Fruit fly (Drosophila melanogaster): ENCODE results near the gene Kr-h2.

Kr-h2 gene

DNA sequence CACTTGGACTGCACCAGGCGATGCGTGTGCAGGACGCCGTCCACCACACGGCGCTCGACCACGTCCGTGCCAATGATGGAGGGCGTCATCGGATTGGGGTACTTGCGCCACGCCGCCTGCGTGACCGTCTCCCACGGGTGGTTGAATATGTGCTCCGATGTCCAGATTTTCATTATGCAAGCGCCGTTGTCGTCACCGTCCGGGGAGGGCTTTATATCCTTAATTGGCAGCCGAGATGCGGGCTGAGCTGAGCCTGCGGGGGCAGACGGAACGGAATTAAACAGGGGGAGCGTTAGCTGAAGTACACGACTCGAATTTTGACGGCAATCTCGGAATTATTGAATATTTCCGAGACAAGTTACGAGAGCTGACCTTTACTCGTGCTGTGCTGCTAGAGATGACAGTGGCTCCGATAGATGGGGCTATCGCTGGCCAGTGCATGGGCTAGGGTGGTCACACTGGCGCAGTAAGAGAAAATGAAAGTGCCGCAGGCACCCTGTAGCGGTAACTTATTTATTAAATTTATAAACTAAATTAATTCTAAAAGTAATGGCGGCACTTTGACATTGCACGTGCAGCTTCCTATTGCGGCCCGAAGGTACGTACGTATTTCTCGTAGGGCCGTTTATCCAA, 23.1 kb upstream of the Kr-h2 start, which contains the start of gene IPIP:
TSS of gene IPIP (plus strand) at position 475 of the 633 bp plus-strand sequence.
- TF ChIP-seq EcR (GFP tag; optimal IDR thresholded peaks at IDR 0.05) (no peak), Dll (optimal IDR thresholded peaks at IDR 0.05) (no peak), psq (optimal IDR thresholded peaks at IDR 0.05) (no peak), pan (optimal IDR thresholded peaks at IDR 0.05) (no peak), usp (GFP tag; optimal IDR thresholded peaks at IDR 0.05) (no peak), CG8478 (optimal IDR thresholded peaks at IDR 0.05) (no peak)

DNA sequence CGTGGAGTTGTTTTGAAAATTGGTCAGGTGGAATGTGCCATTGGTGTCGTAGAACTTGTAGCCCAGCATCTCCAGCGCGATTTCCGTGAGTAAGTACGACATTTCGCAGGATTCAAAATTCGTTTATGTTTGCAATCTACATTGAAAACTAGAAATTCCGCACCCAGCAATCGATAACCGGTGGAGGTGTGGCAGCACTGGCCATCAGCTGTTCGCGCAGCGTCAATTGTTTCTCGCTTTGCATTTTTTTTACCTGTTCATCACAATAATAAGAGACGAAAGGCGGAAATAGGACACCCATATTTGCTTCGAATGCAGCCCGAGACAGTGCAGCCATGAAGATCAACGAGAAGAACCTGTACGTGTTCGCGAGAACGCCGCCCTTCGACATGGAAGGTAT, 22.2 kb upstream of the Kr-h2 start, which contains the start of the genes CG34179 and slmo:
TSS of gene CG34179 (minus strand) at position 165 of the 400 bp plus-strand sequence.
TSS of gene slmo (minus strand) at position 165 of the 400 bp plus-strand sequence.
- TF ChIP-seq EcR (GFP tag; optimal IDR thresholded peaks at IDR 0.05) (no peak), usp (GFP tag; optimal IDR thresholded peaks at IDR 0.05) (no peak), Dll (optimal IDR thresholded peaks at IDR 0.05) (no peak), CG8478 (optimal IDR thresholded peaks at IDR 0.05) (no peak), pan (optimal IDR thresholded peaks at IDR 0.05) (no peak)

DNA sequence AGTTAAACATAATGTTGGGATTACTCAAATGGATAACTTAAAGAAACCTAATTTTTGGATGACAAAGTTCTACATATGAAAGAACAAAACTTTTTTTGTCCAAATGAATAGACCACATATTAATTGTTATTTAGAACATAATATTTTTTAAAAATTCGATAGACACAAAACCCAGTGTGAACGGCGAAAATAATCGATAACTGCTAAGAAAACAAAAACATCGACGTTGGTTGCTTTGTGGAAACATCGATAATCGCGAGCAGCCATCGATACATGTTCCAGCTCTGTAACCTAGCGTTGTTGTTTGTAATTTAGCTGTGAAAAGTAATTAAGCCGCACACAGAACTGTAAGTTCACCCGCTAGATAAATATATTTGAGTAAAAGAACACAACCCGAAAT, 20.2 kb upstream of the Kr-h2 start, which contains the start of gene CG9135:
TSS of gene CG9135 (plus strand) at position 226 of the 400 bp plus-strand sequence.
- TF ChIP-seq usp (GFP tag; optimal IDR thresholded peaks at IDR 0.05) = no peak
- TF ChIP-seq Dll (optimal IDR thresholded peaks at IDR 0.05) = no peak
- TF ChIP-seq EcR (GFP tag; optimal IDR thresholded peaks at IDR 0.05) = no peak
- TF ChIP-seq CG8478 (optimal IDR thresholded peaks at IDR 0.05) = no peak
- no peak for TF ChIP-seq psq (optimal IDR thresholded peaks at IDR 0.05)

DNA sequence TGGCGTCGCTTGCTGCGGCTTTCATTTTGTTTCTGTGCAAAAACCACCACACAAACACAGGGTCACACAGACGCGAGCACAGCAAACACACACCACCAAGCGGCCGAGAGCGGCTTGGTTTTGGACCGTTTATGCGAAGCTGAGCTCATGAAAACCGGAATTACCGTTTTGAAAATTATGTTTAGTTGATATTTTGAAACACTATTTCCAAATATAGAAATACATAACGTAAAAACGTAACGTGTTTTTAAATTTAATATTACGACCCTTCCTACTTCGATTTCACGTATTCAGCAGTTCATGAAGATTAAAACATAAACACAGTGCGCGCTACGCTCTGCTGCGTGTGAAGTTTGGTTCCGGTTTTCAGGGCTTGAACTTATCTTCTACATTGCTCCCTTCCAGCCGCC, 19.6 kb upstream of the Kr-h2 start:
- no peak for TF ChIP-seq Dll (optimal IDR thresholded peaks at IDR 0.05)
- TF ChIP-seq EcR (GFP tag; optimal IDR thresholded peaks at IDR 0.05) = no peak
- TF ChIP-seq psq (optimal IDR thresholded peaks at IDR 0.05) = no peak
- TF ChIP-seq pan (optimal IDR thresholded peaks at IDR 0.05) = no peak
- no peak for TF ChIP-seq CG8478 (optimal IDR thresholded peaks at IDR 0.05)
- no peak for TF ChIP-seq usp (GFP tag; optimal IDR thresholded peaks at IDR 0.05)

DNA sequence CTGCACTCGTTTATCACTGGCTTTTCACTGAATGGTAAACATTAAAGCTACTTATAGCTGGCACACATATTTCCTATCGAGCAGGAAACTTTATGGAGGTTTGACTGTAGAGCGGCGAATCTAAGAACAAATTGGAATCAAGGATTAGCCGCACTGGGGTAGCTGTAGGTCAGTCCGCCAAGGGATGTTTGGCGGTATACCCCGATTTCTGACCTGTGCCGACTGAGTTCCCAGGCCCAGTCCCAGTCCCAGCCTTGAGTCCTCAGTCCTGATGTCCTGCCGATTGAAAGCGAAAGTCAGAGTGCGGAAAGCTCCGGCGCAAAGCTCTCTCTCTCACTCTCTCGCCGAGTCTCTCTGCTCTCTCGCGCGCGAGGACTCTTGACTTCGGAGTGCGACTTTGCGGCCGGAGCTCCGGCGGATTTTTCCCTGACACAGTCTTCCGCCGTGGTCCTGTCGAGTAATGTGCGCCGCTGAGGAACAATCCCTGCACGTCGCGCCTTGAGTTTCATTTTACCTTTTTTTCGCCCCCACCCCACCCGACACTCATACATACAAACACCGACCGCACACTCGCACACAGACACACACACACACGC, 16.8 kb upstream of the Kr-h2 start, which contains the start of gene CG13995:
TSS of gene CG13995 (plus strand) at position 429 of the 596 bp plus-strand sequence.
- TF ChIP-seq usp (GFP tag; optimal IDR thresholded peaks at IDR 0.05) (no peak), EcR (GFP tag; optimal IDR thresholded peaks at IDR 0.05) (no peak), psq (optimal IDR thresholded peaks at IDR 0.05) (no peak), CG8478 (optimal IDR thresholded peaks at IDR 0.05) (no peak), pan (optimal IDR thresholded peaks at IDR 0.05) (no peak), Dll (optimal IDR thresholded peaks at IDR 0.05) (no peak)

DNA sequence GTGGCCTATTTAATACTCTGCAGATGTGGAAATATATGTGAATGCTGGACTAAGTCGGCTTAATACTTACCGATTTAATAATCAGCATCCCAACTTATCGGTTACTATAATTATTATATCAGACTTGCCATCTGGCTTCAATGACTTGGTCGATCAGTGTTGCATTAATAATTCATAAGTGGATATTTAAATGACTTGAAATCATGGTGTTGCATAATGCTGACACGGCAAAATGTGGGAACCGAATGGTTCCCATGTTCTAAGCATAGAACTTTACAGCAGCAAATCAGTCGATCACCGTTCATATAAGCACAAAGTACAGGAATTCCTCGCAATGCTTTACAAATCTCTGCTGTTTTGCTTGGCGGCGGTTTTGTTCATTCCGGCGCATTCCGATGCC, 10.6 kb upstream of the Kr-h2 start, which contains the start of gene CG34180:
TSS of gene CG34180 (plus strand) at position 301 of the 400 bp plus-strand sequence.
- TF ChIP-seq CG8478 (optimal IDR thresholded peaks at IDR 0.05) (no peak), usp (GFP tag; optimal IDR thresholded peaks at IDR 0.05) (no peak)

DNA sequence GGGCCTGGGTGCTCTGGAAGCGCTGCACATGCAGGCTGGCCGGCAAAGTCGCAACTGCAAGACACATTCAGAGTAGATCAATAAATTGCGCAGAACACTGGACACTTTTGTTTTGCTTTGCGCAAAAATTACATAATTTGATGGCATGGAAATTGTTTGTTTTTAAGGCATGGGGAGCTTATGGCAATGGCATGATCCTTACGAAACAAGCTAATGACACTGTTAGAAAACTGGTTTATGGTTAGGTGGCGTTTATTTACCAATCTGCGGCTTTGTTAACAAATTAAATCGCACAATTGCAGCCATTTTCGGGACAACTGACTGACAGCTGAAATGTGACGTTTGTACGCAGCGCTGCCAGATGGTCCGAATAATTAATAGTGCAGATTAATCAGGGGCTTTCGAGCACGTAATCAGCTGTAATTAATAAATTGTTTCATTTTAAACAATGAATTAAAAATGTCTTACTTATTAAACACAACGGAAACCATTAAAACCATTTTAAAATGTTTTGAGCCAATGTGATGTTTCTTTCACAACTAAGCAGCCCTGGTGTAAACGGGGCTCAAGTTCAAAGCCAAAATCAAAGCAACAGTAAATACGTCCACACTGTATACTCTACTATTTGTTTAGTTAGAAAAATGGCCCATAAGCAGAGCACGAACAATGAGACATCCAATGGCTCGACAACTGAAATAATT, 8.3 kb upstream of the Kr-h2 start, which contains the start of the genes ND-51 and CG13994:
TSS of gene ND-51 (minus strand) at position 376 of the 701 bp plus-strand sequence.
TSS of gene CG13994 (plus strand) at position 608 of the 701 bp plus-strand sequence.
- no peak for TF ChIP-seq pan (optimal IDR thresholded peaks at IDR 0.05)
- no peak for TF ChIP-seq usp (GFP tag; optimal IDR thresholded peaks at IDR 0.05)
- TF ChIP-seq psq (optimal IDR thresholded peaks at IDR 0.05) = no peak
- no peak for TF ChIP-seq CG8478 (optimal IDR thresholded peaks at IDR 0.05)
- TF ChIP-seq Dll (optimal IDR thresholded peaks at IDR 0.05) = no peak
- TF ChIP-seq EcR (GFP tag; optimal IDR thresholded peaks at IDR 0.05) = no peak

DNA sequence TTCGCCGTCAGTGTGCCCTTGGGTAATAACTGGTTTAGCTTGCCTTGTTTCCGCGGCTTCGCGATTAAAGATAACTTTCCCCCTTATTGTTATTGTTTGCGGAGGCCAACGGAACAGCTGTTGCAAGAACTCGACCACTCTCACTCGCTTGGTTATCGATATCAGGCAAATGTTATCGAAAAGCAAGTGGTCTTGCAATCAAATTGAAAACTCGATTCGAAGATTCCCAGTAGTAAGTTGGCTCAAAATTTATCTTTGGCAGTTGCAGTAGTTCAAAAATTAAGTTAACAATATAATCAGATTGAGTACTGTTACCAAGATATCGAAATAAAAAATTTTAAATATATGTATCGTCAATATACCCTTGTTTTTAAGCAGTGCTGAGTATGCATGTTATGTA, 5.0 kb upstream of the Kr-h2 start, which contains the start of the genes Fbw5 and CG9147:
TSS of gene Fbw5 (minus strand) at position 131 of the 400 bp plus-strand sequence.
TSS of gene CG9147 (plus strand) at position 175 of the 400 bp plus-strand sequence.
- no peak for TF ChIP-seq Dll (optimal IDR thresholded peaks at IDR 0.05)
- TF ChIP-seq pan (optimal IDR thresholded peaks at IDR 0.05) = peak; percentile 97

DNA sequence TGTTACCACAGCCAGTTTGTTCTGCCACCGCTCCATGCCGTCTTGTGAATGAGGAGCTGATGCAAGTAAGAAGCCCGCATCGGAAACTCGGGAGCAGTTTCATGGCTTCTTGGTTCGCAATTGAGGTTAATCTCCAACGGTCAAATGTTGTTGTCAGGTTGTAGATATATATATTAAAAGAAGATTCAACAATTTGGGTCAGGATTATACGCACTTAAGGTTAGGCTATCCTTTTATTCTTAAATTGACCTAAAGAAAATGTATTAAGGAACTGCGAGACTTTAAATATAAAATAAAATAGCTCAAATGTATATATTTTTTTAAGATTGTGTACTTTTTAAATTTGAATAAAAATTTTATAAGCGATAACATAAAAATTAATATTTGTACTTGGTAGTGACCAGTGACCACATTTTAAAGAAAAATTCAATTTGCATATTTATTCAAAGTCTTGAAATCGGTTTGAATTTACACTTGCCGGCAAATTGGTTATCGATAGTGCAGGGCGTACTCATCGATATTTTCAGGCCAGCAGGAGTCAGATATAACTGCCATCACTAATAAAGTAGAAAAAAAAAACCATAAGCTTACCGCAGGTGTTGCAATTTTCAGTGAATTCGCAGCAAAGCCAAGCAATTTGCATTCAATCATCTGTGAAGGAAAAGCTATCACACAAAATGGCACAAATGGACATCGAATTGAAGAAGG, 2.1 kb upstream of the Kr-h2 start, which contains the start of the genes CG9150 and Pfdn1:
TSS of gene CG9150 (minus strand) at position 51 of the 708 bp plus-strand sequence.
TSS of gene Pfdn1 (plus strand) at position 536 of the 708 bp plus-strand sequence.
- TF ChIP-seq Dll (optimal IDR thresholded peaks at IDR 0.05) (no peak), pan (optimal IDR thresholded peaks at IDR 0.05) (no peak), usp (GFP tag; optimal IDR thresholded peaks at IDR 0.05) (no peak), psq (optimal IDR thresholded peaks at IDR 0.05) (no peak), CG8478 (optimal IDR thresholded peaks at IDR 0.05) (no peak), EcR (GFP tag; optimal IDR thresholded peaks at IDR 0.05) (no peak)

DNA sequence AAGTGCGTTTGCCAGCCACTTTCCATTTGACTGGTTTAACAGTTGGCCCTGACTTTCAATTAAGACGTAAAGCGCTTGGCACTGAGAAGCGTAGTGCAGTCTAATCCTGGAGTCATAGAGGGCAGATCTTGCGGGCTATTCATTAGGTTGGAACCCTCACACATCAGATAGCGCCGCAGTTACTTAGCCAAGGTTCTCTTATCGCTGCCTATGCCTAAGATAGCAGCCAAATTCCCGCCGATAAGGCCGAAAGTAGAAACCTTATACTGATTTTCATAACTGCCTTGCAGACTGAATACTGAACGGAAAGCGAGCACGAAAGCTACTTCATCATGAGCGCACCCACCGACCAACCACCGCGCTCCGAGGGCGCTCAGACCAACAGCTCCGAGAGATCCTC, 1.3 kb downstream of the Kr-h2 start:
- TF ChIP-seq usp (GFP tag; optimal IDR thresholded peaks at IDR 0.05) (no peak), pan (optimal IDR thresholded peaks at IDR 0.05) (no peak), CG8478 (optimal IDR thresholded peaks at IDR 0.05) (no peak), Dll (optimal IDR thresholded peaks at IDR 0.05) (no peak), psq (optimal IDR thresholded peaks at IDR 0.05) (no peak)

DNA sequence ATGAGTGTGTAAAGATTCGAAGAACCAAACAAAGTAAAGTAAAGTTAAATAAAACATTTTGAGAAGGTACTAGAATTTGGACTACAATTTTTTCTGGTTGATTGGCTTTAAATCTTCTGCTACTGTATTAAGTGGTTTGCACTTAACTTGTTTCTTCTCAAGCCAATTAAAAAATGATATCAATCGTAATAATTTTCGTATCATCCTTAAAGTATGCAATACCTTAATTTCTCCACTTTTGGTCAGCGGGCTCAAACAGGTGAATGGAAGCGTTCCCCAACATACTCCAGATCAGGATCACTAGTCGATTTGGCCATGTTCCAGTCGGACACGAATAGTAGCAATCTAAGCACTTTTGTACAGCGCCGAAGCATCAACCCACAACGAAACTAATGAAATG, 3.1 kb downstream of the Kr-h2 start:
- no peak for TF ChIP-seq usp (GFP tag; optimal IDR thresholded peaks at IDR 0.05)
- TF ChIP-seq Dll (optimal IDR thresholded peaks at IDR 0.05) = no peak
- TF ChIP-seq CG8478 (optimal IDR thresholded peaks at IDR 0.05) = no peak
- no peak for TF ChIP-seq psq (optimal IDR thresholded peaks at IDR 0.05)
- no peak for TF ChIP-seq pan (optimal IDR thresholded peaks at IDR 0.05)
- TF ChIP-seq EcR (GFP tag; optimal IDR thresholded peaks at IDR 0.05) = no peak

All from whole organism.